Fruit fly (Drosophila melanogaster): ENCODE measurements around the gene Brd.

Brd gene

DNA sequence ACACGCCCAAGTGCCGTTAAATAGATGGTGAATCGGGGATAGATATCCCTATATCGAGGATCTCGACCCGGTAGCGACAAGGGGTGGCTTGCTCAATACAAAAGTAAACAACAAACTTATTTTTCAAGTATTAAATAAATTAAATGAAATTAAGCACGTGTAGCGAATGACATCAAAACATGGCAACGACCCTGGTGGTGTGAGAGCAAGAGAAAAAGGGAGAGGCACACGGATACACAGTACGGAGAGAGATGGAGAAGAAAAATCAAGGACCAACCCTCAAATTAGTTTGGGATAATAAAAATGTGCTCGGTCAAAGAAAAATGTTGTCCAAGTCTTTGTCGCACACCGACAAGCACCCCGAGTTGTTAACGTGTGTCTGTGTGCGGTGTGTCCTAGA is 48.5 kb downstream of the Brd start:
- TF ChIP-seq usp (GFP tag; optimal IDR thresholded peaks at IDR 0.05) (no peak), Dif (GFP tag; optimal IDR thresholded peaks at IDR 0.05; ENCODE audit: partially characterized antibody) (no peak), GATAd (GFP tag; optimal IDR thresholded peaks at IDR 0.05) (no peak), Vsx2 (GFP tag; optimal IDR thresholded peaks at IDR 0.05; ENCODE audit: partially characterized antibody) (no peak), ey (GFP tag; optimal IDR thresholded peaks at IDR 0.05) (no peak), Hr78 (GFP tag; optimal IDR thresholded peaks at IDR 0.05) (no peak), Hr83 (GFP tag; optimal IDR thresholded peaks at IDR 0.05; ENCODE audit: poor library complexity, severe bottlenecking) (no peak), psq (GFP tag; optimal IDR thresholded peaks at IDR 0.05) (no peak), woc (GFP tag; optimal IDR thresholded peaks at IDR 0.05) (no peak), Jra (GFP tag; optimal IDR thresholded peaks at IDR 0.05) (no peak), tai (GFP tag; optimal IDR thresholded peaks at IDR 0.05) (no peak)
